Worm (Caenorhabditis elegans) whole organism, young adult: Measurements from ENCODE around the gene mex-6.

ENCODE experiments used
- T07F8.4 ChIP-seq: sonication (generic microtip); optimal IDR thresholded peaks from 2 replicates; lab custom pipeline; 2016; ENCODE audit warnings: mild to moderate bottlenecking, missing genetic modification characterization, moderate library complexity, missing compliant biosample characterization
- atf-7 ChIP-seq: sonication (generic microtip); optimal IDR thresholded peaks from 2 replicates; lab custom pipeline; 2017; ENCODE audit warnings: mild to moderate bottlenecking, missing genetic modification characterization, missing compliant biosample characterization
- attf-5 ChIP-seq: fragments of 200-800 bp; sonication (Bioruptor generic); optimal IDR thresholded peaks from 2 replicates; lab custom pipeline; 2018; ENCODE audit warnings: mild to moderate bottlenecking, missing genetic modification characterization, missing compliant biosample characterization
- ceh-27 ChIP-seq: fragments of 200-800 bp; sonication (Bioruptor generic); optimal IDR thresholded peaks from 2 replicates; lab custom pipeline; 2018; ENCODE audit warnings: mild to moderate bottlenecking, missing genetic modification characterization, moderate library complexity, missing compliant biosample characterization
- ceh-40 ChIP-seq: fragments of 200-800 bp; sonication (Bioruptor generic); IDR thresholded peaks from 2 replicates; pipeline ENCODE4 v1.3.6; 2022; ENCODE audit warnings: missing genetic modification characterization, missing compliant biosample characterization
- lin-35 ChIP-seq, 3 experiments: fragments of 150-350 bp in 2 of 3; sonication (generic microtip) in 1 of 3; optimal IDR thresholded peaks; 2 replicates each; lab custom pipeline; 2014 to 2018; ENCODE audit warnings: missing biosample characterization in 3 of 3, missing genetic modification characterization in 3 of 3, missing genetic modification reagents in 3 of 3
- lin-54 ChIP-seq: fragments of 200-800 bp; sonication (Bioruptor generic); optimal IDR thresholded peaks from 2 replicates; lab custom pipeline; 2018; ENCODE audit warnings: mild to moderate bottlenecking, missing genetic modification characterization, missing compliant biosample characterization
- nfyb-1 ChIP-seq: fragments of 200-800 bp; sonication (Bioruptor generic); IDR thresholded peaks from 2 replicates; pipeline ENCODE4 v1.3.6; 2022; ENCODE audit warnings: missing genetic modification reagents, missing genetic modification characterization, missing compliant biosample characterization
- nhr-27 ChIP-seq: fragments of 200-800 bp; sonication (Bioruptor generic); optimal IDR thresholded peaks from 2 replicates; lab custom pipeline; 2018; ENCODE audit warnings: mild to moderate bottlenecking, missing genetic modification characterization, moderate library complexity, missing compliant biosample characterization
- somi-1 ChIP-seq: fragments of 200-800 bp; sonication (Bioruptor generic); optimal IDR thresholded peaks from 2 replicates; lab custom pipeline; 2018; ENCODE audit warnings: mild to moderate bottlenecking, missing genetic modification characterization, missing compliant biosample characterization
- tbx-9 ChIP-seq: sonication (generic microtip); optimal IDR thresholded peaks from 2 replicates; lab custom pipeline; 2016; ENCODE audit warnings: borderline replicate concordance, missing genetic modification characterization, inconsistent platforms, missing compliant biosample characterization
- unc-62 ChIP-seq: fragments of 150-350 bp; optimal IDR thresholded peaks from 2 replicates; lab custom pipeline; 2014; ENCODE audit warnings: missing biosample characterization, missing genetic modification reagents, missing genetic modification characterization
- zfh-2 ChIP-seq: fragments of 200-800 bp; sonication (Bioruptor generic); conservative IDR thresholded peaks from 2 replicates; pipeline ENCODE4 v1.3.6; 2022; ENCODE audit warnings: missing genetic modification reagents, missing genetic modification characterization, missing compliant biosample characterization

DNA sequence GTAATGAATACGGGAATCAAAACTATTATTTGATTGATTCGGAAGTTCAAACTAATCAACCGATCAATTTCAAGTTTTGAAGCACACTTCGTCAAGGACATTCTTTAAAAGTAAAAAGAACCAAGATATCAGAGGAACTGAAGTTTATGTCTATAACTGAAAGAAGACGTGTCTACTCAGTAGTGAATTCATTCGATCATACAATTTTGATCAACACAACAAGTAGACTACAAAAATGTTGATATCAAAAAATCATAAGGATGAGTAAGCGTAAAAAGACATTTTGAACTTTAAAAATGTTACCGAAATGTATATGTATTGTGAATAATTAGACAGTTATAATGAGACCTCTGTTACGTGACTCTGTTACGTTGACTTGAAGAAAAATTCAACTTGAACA is 18.8 kb downstream of the mex-6 start, which contains the start of gene sra-4:
- TF ChIP-seq tbx-9 (tag; lab: Kevin White, UChicago) (no peak), somi-1 (GFP tag; lab: Kevin White, UChicago) (no peak), ceh-27 (GFP tag; lab: Kevin White, UChicago) (no peak), nhr-27 (no peak), attf-5 (no peak), atf-7 (tag; lab: Kevin White, UChicago) (no peak), lin-54 (GFP tag; lab: Kevin White, UChicago) (no peak), lin-35 (GFP tag; optimal IDR thresholded peaks at IDR 0.05; lab: Kevin White, UChicago) (no peak), zfh-2 (GFP tag; lab: Robert Waterston, UW) (no peak), T07F8.4 (tag; lab: Kevin White, UChicago) (no peak), ceh-40 (no peak), unc-62 (GFP tag; lab: Kevin White, UChicago) (no peak), nfyb-1 (no peak)
